Fruit fly (Drosophila melanogaster): ENCODE measurements around the gene Vps33B.

Vps33B gene

dm6 chr3R:25504891-25505290 lies 31.6 kb downstream of the Vps33B start, which contains the start of gene CG5107:
CG5107 (plus strand) TSS chr3R:25505191.
- TF ChIP-seq exex (tag; optimal IDR thresholded peaks at IDR 0.05) (peak; percentile 41), unc-4 (GFP tag; IDR thresholded peaks at IDR 0.05; ENCODE audit: partially characterized antibody) (no peak), E2f1 (GFP tag; IDR thresholded peaks at IDR 0.05) (no peak)

dm6 chr3R:25505975-25506374 lies 32.7 kb downstream of the Vps33B start, which contains the start of gene CG5111:
CG5111 (plus strand) TSS chr3R:25506275.
- TF ChIP-seq exex (tag; optimal IDR thresholded peaks at IDR 0.05) (peak; percentile 57), Sry-δ (GFP tag; optimal IDR thresholded peaks at IDR 0.05) (no peak)

dm6 chr3R:25512750-25513149 lies 39.5 kb downstream of the Vps33B start:
- TF ChIP-seq al (GFP tag; IDR thresholded peaks at IDR 0.05), result no peak
- TF ChIP-seq CG6654 (GFP tag; optimal IDR thresholded peaks at IDR 0.05), result peak; percentile 93

dm6 chr3R:25515450-25516288 lies 42.4 kb downstream of the Vps33B start, which contains the start of gene msi:
msi (plus strand) TSS chr3R:25516118.
- TF ChIP-seq ci (GFP tag; IDR thresholded peaks at IDR 0.05), result peak; percentile 98
- TF ChIP-seq CG2199 (GFP tag; IDR thresholded peaks at IDR 0.05), result peak; percentile 97
- TF ChIP-seq sqz (GFP tag; optimal IDR thresholded peaks at IDR 0.05), result peak; percentile 98
- peak; percentile 93 for TF ChIP-seq toy (GFP tag; IDR thresholded peaks at IDR 0.05)
- peak; percentile 95 for TF ChIP-seq crol (GFP tag; IDR thresholded peaks at IDR 0.05)
- peak; percentile 100 for TF ChIP-seq Sox102F (GFP tag; optimal IDR thresholded peaks at IDR 0.05)
- TF ChIP-seq hbn (GFP tag; IDR thresholded peaks at IDR 0.05; ENCODE audit: partially characterized antibody), result peak; percentile 38; the same call in 1 of the 2 replicates
- peak; percentile 98 for TF ChIP-seq Hand (GFP tag; optimal IDR thresholded peaks at IDR 0.05)
- no peak for TF ChIP-seq pan (optimal IDR thresholded peaks at IDR 0.05)
- peak in 1 of 2 experiments; percentile 99 for TF ChIP-seq pan (GFP tag; optimal IDR thresholded peaks at IDR 0.05 in 1 of 2, IDR thresholded peaks at IDR 0.05 in 1 of 2)
- peak; percentile 99 for TF ChIP-seq dmrt11E (tag; optimal IDR thresholded peaks at IDR 0.05)
- no peak for TF ChIP-seq h (optimal IDR thresholded peaks at IDR 0.05)
- TF ChIP-seq fd64A (GFP tag; optimal IDR thresholded peaks at IDR 0.05), result peak; percentile 88
- peak; percentile 100 for TF ChIP-seq CG17829 (tag; optimal IDR thresholded peaks at IDR 0.05)
- TF ChIP-seq CG3281 (GFP tag; optimal IDR thresholded peaks at IDR 0.05), result peak; percentile 98
- peak; percentile 97 for TF ChIP-seq CG10321 (GFP tag; IDR thresholded peaks at IDR 0.05)
- peak; percentile 96 for TF ChIP-seq bowl (GFP tag; IDR thresholded peaks at IDR 0.05)
- TF ChIP-seq Gsc (GFP tag; IDR thresholded peaks at IDR 0.05), result peak; percentile 96
- peak; percentile 99 for TF ChIP-seq lab (GFP tag; optimal IDR thresholded peaks at IDR 0.05)
- peak; percentile 98 for TF ChIP-seq al (GFP tag; IDR thresholded peaks at IDR 0.05)
- no peak for TF ChIP-seq CG8089 (GFP tag; optimal IDR thresholded peaks at IDR 0.05)
- peak; percentile 37 for TF ChIP-seq p53 (GFP tag; optimal IDR thresholded peaks at IDR 0.05)
- peak; percentile 95 for TF ChIP-seq CG1529 (GFP tag; optimal IDR thresholded peaks at IDR 0.05)
- TF ChIP-seq sisA (GFP tag; IDR thresholded peaks at IDR 0.05), result peak; percentile 99
- TF ChIP-seq Ada2b (GFP tag; IDR thresholded peaks at IDR 0.05), result peak; percentile 99
- TF ChIP-seq Taf1 (GFP tag; IDR thresholded peaks at IDR 0.05), result peak; percentile 97
- peak; percentile 96; the same call in 1 of the 2 replicates for TF ChIP-seq NFAT (GFP tag; IDR thresholded peaks at IDR 0.05)
- TF ChIP-seq unpg (GFP tag; optimal IDR thresholded peaks at IDR 0.05), result peak; percentile 99
- TF ChIP-seq gce (GFP tag; IDR thresholded peaks at IDR 0.05), result peak; percentile 97
- no peak for TF ChIP-seq CG8478 (optimal IDR thresholded peaks at IDR 0.05)
- no peak; the same call in 1 of the 2 replicates for TF ChIP-seq ato (GFP tag; IDR thresholded peaks at IDR 0.05; ENCODE audit: partially characterized antibody)
- peak; percentile 95 for TF ChIP-seq CG6765 (GFP tag; optimal IDR thresholded peaks at IDR 0.05)
- peak in 1 of 2 experiments; percentile 65 for TF ChIP-seq tll (GFP tag; optimal IDR thresholded peaks at IDR 0.05)
- peak; percentile 99 for TF ChIP-seq Hmr (GFP tag; optimal IDR thresholded peaks at IDR 0.05)
- TF ChIP-seq Dek (tag; optimal IDR thresholded peaks at IDR 0.05), result peak; percentile 99
- TF ChIP-seq CG5180 (GFP tag; optimal IDR thresholded peaks at IDR 0.05), result peak; percentile 89
- TF ChIP-seq CG4617 (GFP tag; optimal IDR thresholded peaks at IDR 0.05; ENCODE audit: borderline replicate concordance), result peak; percentile 88
- TF ChIP-seq CG2889 (GFP tag; IDR thresholded peaks at IDR 0.05), result peak; percentile 98
